Fruit fly (Drosophila melanogaster) whole organism, embryonic: ENCODE results near the gene CG32354.

Experiments used
- Abd-B ChIP-seq: fragments of 200-800 bp; sonication (Bioruptor generic); optimal IDR thresholded peaks from 2 replicates; lab custom pipeline; 2018; ENCODE audit warnings: missing biosample characterization, mild to moderate bottlenecking, missing genetic modification characterization, moderate library complexity
- Antp ChIP-seq: fragments of 200-800 bp; sonication (Bioruptor generic); optimal IDR thresholded peaks from 3 replicates; lab custom pipeline; 2016; ENCODE audit warnings: missing biosample characterization, missing genetic modification characterization
- B-H1 ChIP-seq: fragments of 200-800 bp; sonication (Bioruptor generic); IDR thresholded peaks from 3 replicates; pipeline ENCODE4 v1.3.6; 2022; ENCODE audit warnings: missing biosample characterization, missing genetic modification characterization
- BEAF-32 ChIP-seq: fragments of 200-800 bp; sonication (Bioruptor generic); optimal IDR thresholded peaks from 3 replicates; lab custom pipeline; 2017; ENCODE audit warnings: missing biosample characterization, missing genetic modification characterization, mild to moderate bottlenecking, moderate library complexity, missing genetic modification reagents
- CG10267 ChIP-seq: fragments of 200-800 bp; sonication (Bioruptor generic); optimal IDR thresholded peaks from 2 replicates; lab custom pipeline; 2018; ENCODE audit warnings: missing biosample characterization, mild to moderate bottlenecking, missing genetic modification characterization, moderate library complexity
- CG12155 ChIP-seq: fragments of 200-800 bp; sonication (Bioruptor generic); optimal IDR thresholded peaks from 3 replicates; lab custom pipeline; 2016; ENCODE audit warnings: missing biosample characterization, missing genetic modification characterization
- CG12236 ChIP-seq: fragments of 200-800 bp; sonication (Bioruptor generic); optimal IDR thresholded peaks from 2 replicates; lab custom pipeline; 2016; ENCODE audit warnings: missing biosample characterization, missing genetic modification characterization
- CG12391 ChIP-seq: fragments of 200-800 bp; sonication (Bioruptor generic); optimal IDR thresholded peaks from 3 replicates; lab custom pipeline; 2018; ENCODE audit warnings: missing biosample characterization, mild to moderate bottlenecking, missing genetic modification characterization, moderate library complexity
- CG13287 ChIP-seq: fragments of 200-800 bp; sonication (Bioruptor generic); IDR thresholded peaks from 2 replicates; pipeline ENCODE4 v1.3.6; 2022; ENCODE audit warnings: missing biosample characterization, missing genetic modification characterization; ENCODE audit not compliant: partially characterized antibody
- CG13775 ChIP-seq: fragments of 200-800 bp; sonication (Bioruptor generic); optimal IDR thresholded peaks from 3 replicates; lab custom pipeline; 2017; ENCODE audit warnings: missing biosample characterization, mild to moderate bottlenecking, missing genetic modification characterization
- CG14710 ChIP-seq: fragments of 200-800 bp; sonication (Bioruptor generic); optimal IDR thresholded peaks from 3 replicates; lab custom pipeline; 2019; ENCODE audit warnings: missing biosample characterization, mild to moderate bottlenecking, missing genetic modification characterization, moderate library complexity
- CG15514 ChIP-seq: fragments of 200-800 bp; sonication (Bioruptor generic); optimal IDR thresholded peaks from 3 replicates; lab custom pipeline; 2017; ENCODE audit warnings: missing biosample characterization, missing genetic modification characterization, mild to moderate bottlenecking, moderate library complexity, missing genetic modification reagents
- CG17186 ChIP-seq: fragments of 200-800 bp; sonication (Bioruptor generic); optimal IDR thresholded peaks from 3 replicates; lab custom pipeline; 2017; ENCODE audit warnings: missing biosample characterization, missing genetic modification reagents, missing genetic modification characterization
- CG2116 ChIP-seq: fragments of 200-800 bp; sonication (Bioruptor generic); optimal IDR thresholded peaks from 3 replicates; lab custom pipeline; 2018; ENCODE audit warnings: missing biosample characterization, mild to moderate bottlenecking, missing genetic modification characterization
- CG2712 ChIP-seq: fragments of 200-800 bp; optimal IDR thresholded peaks from 3 replicates; lab custom pipeline; 2019; ENCODE audit warnings: missing biosample characterization, mild to moderate bottlenecking, missing genetic modification characterization, moderate library complexity
- CG32772 ChIP-seq: fragments of 200-800 bp; sonication (Bioruptor generic); IDR thresholded peaks from 2 replicates; pipeline ENCODE4 v1.3.6; 2022; ENCODE audit warnings: missing biosample characterization, missing genetic modification characterization
- CG7357 ChIP-seq: fragments of 200-800 bp; sonication (Bioruptor generic); IDR thresholded peaks from 3 replicates; pipeline ENCODE4 v1.3.6; 2022; ENCODE audit warnings: missing biosample characterization, missing genetic modification characterization
- CHES-1-like ChIP-seq: fragments of 200-800 bp; sonication (Bioruptor generic); optimal IDR thresholded peaks from 2 replicates; lab custom pipeline; 2016; ENCODE audit warnings: missing biosample characterization, missing genetic modification characterization
- Dp ChIP-seq: fragments of 200-800 bp; sonication (Bioruptor generic); optimal IDR thresholded peaks from 2 replicates; lab custom pipeline; 2018; ENCODE audit warnings: missing biosample characterization, mild to moderate bottlenecking, missing genetic modification characterization, moderate library complexity
- Ets97D ChIP-seq: fragments of 200-800 bp; sonication (Bioruptor generic); optimal IDR thresholded peaks from 3 replicates; lab custom pipeline; 2016; ENCODE audit warnings: missing biosample characterization, missing genetic modification characterization
- HLH54F ChIP-seq: fragments of 200-800 bp; sonication (Bioruptor generic); optimal IDR thresholded peaks from 3 replicates; lab custom pipeline; 2016; ENCODE audit warnings: missing biosample characterization, missing genetic modification characterization
- Hr3 ChIP-seq: fragments of 200-800 bp; sonication (Bioruptor generic); optimal IDR thresholded peaks from 3 replicates; lab custom pipeline; 2016; ENCODE audit warnings: missing biosample characterization, missing genetic modification characterization
- Hsf ChIP-seq: fragments of 200-800 bp; sonication (Bioruptor generic); optimal IDR thresholded peaks from 3 replicates; lab custom pipeline; 2016; ENCODE audit warnings: missing biosample characterization, missing genetic modification characterization
- Lhr ChIP-seq: fragments of 200-800 bp; sonication (Bioruptor generic); optimal IDR thresholded peaks from 3 replicates; lab custom pipeline; 2017; ENCODE audit warnings: mild to moderate bottlenecking, missing biosample characterization, missing genetic modification reagents, missing genetic modification characterization
- MBD-R2 ChIP-seq: fragments of 200-800 bp; sonication (Bioruptor generic); IDR thresholded peaks from 2 replicates; pipeline ENCODE4 v1.3.6; 2022; ENCODE audit warnings: missing biosample characterization, missing genetic modification characterization
- Med ChIP-seq: fragments of 200-800 bp; sonication (Bioruptor generic); peaks from one replicate; lab custom pipeline; 2016; ENCODE audit warnings: missing biosample characterization, missing genetic modification characterization, mild to moderate bottlenecking, inconsistent platforms, moderate library complexity
- Myb ChIP-seq: fragments of 200-800 bp; sonication (Bioruptor generic); optimal IDR thresholded peaks from 2 replicates; lab custom pipeline; 2016; ENCODE audit warnings: missing biosample characterization, missing genetic modification characterization
- Rfx ChIP-seq: fragments of 200-800 bp; sonication (Bioruptor generic); IDR thresholded peaks from 2 replicates; pipeline ENCODE4 v1.3.6; 2022; ENCODE audit warnings: missing biosample characterization, missing genetic modification characterization
- Rx ChIP-seq: fragments of 200-800 bp; sonication (Bioruptor generic); IDR thresholded peaks from 2 replicates; pipeline ENCODE4 v1.3.6; 2022; ENCODE audit warnings: missing biosample characterization, missing genetic modification characterization
- Sin3A ChIP-seq: fragments of >200 bp; optimal IDR thresholded peaks from 2 replicates; lab custom pipeline; 2018
- Six4 ChIP-seq: fragments of 200-800 bp; sonication (Bioruptor generic); optimal IDR thresholded peaks from 2 replicates; lab custom pipeline; 2016; ENCODE audit warnings: missing biosample characterization, missing genetic modification characterization
- Sox100B ChIP-seq: fragments of 200-800 bp; sonication (Bioruptor generic); optimal IDR thresholded peaks from 3 replicates; lab custom pipeline; 2018; ENCODE audit warnings: missing biosample characterization, mild to moderate bottlenecking, missing genetic modification characterization
- Sry-δ ChIP-seq: fragments of 200-800 bp; sonication (Bioruptor generic); optimal IDR thresholded peaks from 2 replicates; lab custom pipeline; 2016; ENCODE audit warnings: missing biosample characterization, missing genetic modification characterization
- YL-1 ChIP-seq: fragments of 200-800 bp; sonication (Bioruptor generic); optimal IDR thresholded peaks from 3 replicates; lab custom pipeline; 2017; ENCODE audit warnings: missing biosample characterization, mild to moderate bottlenecking, missing genetic modification characterization
- dpn ChIP-seq, 2 experiments: fragments of 200-800 bp; sonication (Bioruptor generic); optimal IDR thresholded peaks; 3 replicates each; lab custom pipeline; 2016; ENCODE audit warnings: missing biosample characterization in 2 of 2, missing genetic modification characterization in 2 of 2
- ewg ChIP-seq: fragments of 200-800 bp; sonication (Bioruptor generic); optimal IDR thresholded peaks from 3 replicates; lab custom pipeline; 2017; ENCODE audit warnings: mild to moderate bottlenecking, missing biosample characterization, missing genetic modification reagents, missing genetic modification characterization
- fu2 ChIP-seq: fragments of 200-800 bp; sonication (Bioruptor generic); optimal IDR thresholded peaks from 2 replicates; lab custom pipeline; 2016; ENCODE audit warnings: missing biosample characterization, missing genetic modification characterization
- gfzf ChIP-seq: fragments of 200-800 bp; sonication (Bioruptor generic); optimal IDR thresholded peaks from 2 replicates; lab custom pipeline; 2016; ENCODE audit warnings: missing biosample characterization, mild to moderate bottlenecking, missing genetic modification characterization, moderate library complexity
- ham ChIP-seq: fragments of 200-800 bp; sonication (Bioruptor generic); IDR thresholded peaks from 2 replicates; pipeline ENCODE4 v1.3.6; 2022; ENCODE audit warnings: missing biosample characterization, missing genetic modification characterization
- hkb ChIP-seq, 2 experiments: fragments of 200-800 bp in 1 of 2; fragments of >200 bp in 1 of 2; sonication (Bioruptor generic) in 1 of 2; IDR thresholded peaks in 1 of 2; optimal IDR thresholded peaks in 1 of 2; 2 replicates each; pipeline versions ENCODE4 v1.3.6 to Lab custom; 2017 to 2022; ENCODE audit warnings: missing biosample characterization in 1 of 2, missing genetic modification characterization in 1 of 2
- insv ChIP-seq, 2 experiments: fragments of 200-800 bp; sonication (Bioruptor generic); optimal IDR thresholded peaks; 3 replicates each; lab custom pipeline; 2016 to 2018; ENCODE audit warnings: missing biosample characterization in 2 of 2, missing genetic modification characterization in 2 of 2
- kah ChIP-seq: fragments of 200-800 bp; sonication (Bioruptor generic); optimal IDR thresholded peaks from 2 replicates; lab custom pipeline; 2018; ENCODE audit warnings: missing biosample characterization, mild to moderate bottlenecking, missing genetic modification characterization
- knrl ChIP-seq: fragments of 200-800 bp; sonication (Bioruptor generic); IDR thresholded peaks from 3 replicates; pipeline ENCODE4 v1.3.6; 2022; ENCODE audit warnings: missing biosample characterization, missing genetic modification characterization; ENCODE audit not compliant: partially characterized antibody
- mam ChIP-seq: fragments of 200-800 bp; sonication (Bioruptor generic); optimal IDR thresholded peaks from 3 replicates; lab custom pipeline; 2016; ENCODE audit warnings: missing biosample characterization, missing genetic modification characterization
- nmo ChIP-seq: fragments of 200-800 bp; sonication (Bioruptor generic); optimal IDR thresholded peaks from 2 replicates; lab custom pipeline; 2018; ENCODE audit warnings: missing biosample characterization, mild to moderate bottlenecking, missing genetic modification characterization, moderate library complexity
- sens ChIP-seq: fragments of 200-800 bp; sonication (Bioruptor generic); peaks from one replicate; lab custom pipeline; 2016; ENCODE audit warnings: missing biosample characterization, missing genetic modification characterization
- sens-2 ChIP-seq: fragments of 200-800 bp; sonication (Bioruptor generic); IDR thresholded peaks from 2 replicates; pipeline ENCODE4 v1.3.6; 2022; ENCODE audit warnings: missing biosample characterization, missing genetic modification characterization
- stwl ChIP-seq: fragments of 200-800 bp; sonication (Bioruptor generic); optimal IDR thresholded peaks from 3 replicates; lab custom pipeline; 2018; ENCODE audit warnings: missing biosample characterization, mild to moderate bottlenecking, missing genetic modification characterization, moderate library complexity
- tll ChIP-seq, 2 experiments: fragments of 200-800 bp in 1 of 2; fragments of >200 bp in 1 of 2; sonication (Bioruptor generic) in 1 of 2; optimal IDR thresholded peaks; 2 replicates each; lab custom pipeline; 2017 to 2019; ENCODE audit warnings: missing biosample characterization in 2 of 2, missing genetic modification characterization in 2 of 2, mild to moderate bottlenecking in 1 of 2, moderate library complexity in 1 of 2
- trem ChIP-seq: fragments of 200-800 bp; optimal IDR thresholded peaks from 3 replicates; lab custom pipeline; 2019; ENCODE audit warnings: missing biosample characterization, mild to moderate bottlenecking, missing genetic modification characterization, moderate library complexity

CG32354 gene

DNA sequence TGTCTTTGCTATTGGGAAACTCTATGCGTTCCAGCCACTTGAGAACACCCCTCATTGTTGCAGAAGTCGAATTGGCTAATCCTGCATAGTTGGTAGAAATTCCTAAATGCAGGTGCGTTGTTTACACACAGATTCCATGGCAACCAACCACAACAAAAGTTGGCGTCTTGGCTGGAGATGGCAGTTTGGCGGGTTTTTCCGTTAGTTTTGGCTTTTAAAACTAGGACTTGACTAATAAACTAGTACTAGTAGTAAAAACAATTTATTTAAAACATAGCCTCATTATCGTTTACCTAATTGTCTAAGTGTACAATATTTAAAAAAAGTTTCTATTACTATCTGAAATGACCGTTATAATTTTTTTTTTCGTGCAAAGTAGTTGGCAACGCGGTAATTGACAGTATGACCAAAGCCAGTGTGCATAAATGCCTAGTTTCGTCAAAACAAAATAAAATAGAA, 10.5 kb downstream of the CG32354 start, which contains the start of gene Exo70 (continued):
- peak; percentile 66 for TF ChIP-seq CG2116 (GFP tag; lab: Kevin White, UChicago)
- TF ChIP-seq ham (GFP tag; lab: Robert Waterston, UW): no peak
- TF ChIP-seq BEAF-32: peak; percentile 43
- peak; percentile 64 for TF ChIP-seq CG32772 (GFP tag; lab: Robert Waterston, UW)
- TF ChIP-seq stwl (tag; lab: Kevin White, UChicago): peak; percentile 69
- TF ChIP-seq knrl: 0 out of 3 replicates have a peak, but pooled peaks have one; percentile 31
- peak; percentile 65 for TF ChIP-seq nmo (GFP tag; lab: Kevin White, UChicago)
- TF ChIP-seq kah (GFP tag; lab: Kevin White, UChicago): peak; percentile 93
- peak; percentile 51 for TF ChIP-seq Ets97D
- no peak for TF ChIP-seq sens-2 (GFP tag; lab: Robert Waterston, UW)
- TF ChIP-seq B-H1 (GFP tag; lab: Robert Waterston, UW): no peak
- TF ChIP-seq MBD-R2 (GFP tag; lab: Robert Waterston, UW): peak; percentile 56
- TF ChIP-seq CG13775 (GFP tag; lab: Kevin White, UChicago): peak; percentile 10
- no peak for TF ChIP-seq Six4
- TF ChIP-seq Med (GFP tag; lab: Kevin White, UChicago): peak; percentile 61
- peak; percentile 11 for TF ChIP-seq CG12155 (GFP tag; lab: Kevin White, UChicago)
- peak; percentile 10 for TF ChIP-seq mam (GFP tag; lab: Kevin White, UChicago)
- TF ChIP-seq CG12391: peak; percentile 41
- peak; percentile 24 for TF ChIP-seq hkb (optimal IDR thresholded peaks at IDR 0.05; lab: Kevin White, UChicago)
- TF ChIP-seq hkb (GFP tag; IDR thresholded peaks at IDR 0.05; lab: Robert Waterston, UW): no peak
- TF ChIP-seq HLH54F: peak; percentile 15
- peak; percentile 13 for TF ChIP-seq Antp (GFP tag; lab: Kevin White, UChicago)
- TF ChIP-seq Sry-δ (GFP tag; lab: Kevin White, UChicago): peak; percentile 50
- peak; percentile 74 for TF ChIP-seq CG10267 (tag; lab: Kevin White, UChicago)
- peak; percentile 31 for TF ChIP-seq Lhr (GFP tag; lab: Kevin White, UChicago)
- peak; percentile 13 for TF ChIP-seq CG2712
- TF ChIP-seq CG14710 (tag; lab: Kevin White, UChicago): peak; percentile 63
- TF ChIP-seq CG15514 (GFP tag; lab: Kevin White, UChicago): peak; percentile 43
- TF ChIP-seq CHES-1-like: peak; percentile 49
- no peak for TF ChIP-seq CG7357
- TF ChIP-seq insv (GFP tag; optimal IDR thresholded peaks at IDR 0.05; lab: Kevin White, UChicago): peak in 1 of 2 experiments; percentile 19
- TF ChIP-seq Myb (GFP tag; lab: Kevin White, UChicago): peak; percentile 94
- TF ChIP-seq CG17186 (GFP tag; lab: Kevin White, UChicago): peak; percentile 7
- TF ChIP-seq ewg (GFP tag; lab: Kevin White, UChicago): no peak
- peak; percentile 50 for TF ChIP-seq trem (tag; lab: Kevin White, UChicago)
- peak; percentile 17 for TF ChIP-seq Abd-B (GFP tag; lab: Kevin White, UChicago)
- TF ChIP-seq tll (GFP tag; optimal IDR thresholded peaks at IDR 0.05; lab: Kevin White, UChicago): peak in 1 of 2 experiments; percentile 47
- peak; percentile 18 for TF ChIP-seq fu2 (GFP tag; lab: Kevin White, UChicago)
- peak; percentile 28 for TF ChIP-seq Hsf (GFP tag; lab: Kevin White, UChicago)
- peak; percentile 76 for TF ChIP-seq gfzf (GFP tag; lab: Kevin White, UChicago)
- TF ChIP-seq CG12236 (GFP tag; lab: Kevin White, UChicago): no peak
- TF ChIP-seq Dp: peak; percentile 2
- peak; percentile 64 for TF ChIP-seq Rfx (GFP tag; lab: Robert Waterston, UW)
- peak; percentile 38 for TF ChIP-seq YL-1 (GFP tag; lab: Kevin White, UChicago)
- TF ChIP-seq sens (GFP tag; lab: Kevin White, UChicago): peak; percentile 90
- no peak for TF ChIP-seq Hr3 (GFP tag; lab: Kevin White, UChicago)
- peak; percentile 62 for TF ChIP-seq Sin3A (lab: Kevin White, UChicago)
- peak in 1 of 2 experiments; percentile 9 for TF ChIP-seq dpn (GFP tag; optimal IDR thresholded peaks at IDR 0.05; lab: Kevin White, UChicago)
- TF ChIP-seq Rx: no peak
- TF ChIP-seq Sox100B: no peak
- peak; percentile 28; the same call in 1 of the 2 replicates for TF ChIP-seq CG13287 (GFP tag; lab: Robert Waterston, UW)
